Worm (Caenorhabditis elegans): ENCODE results near the gene F13D12.10.
A peak's percentile ranks its signal among the peaks of the same experiment; 100 is the strongest.

Gene F13D12.10

DNA sequence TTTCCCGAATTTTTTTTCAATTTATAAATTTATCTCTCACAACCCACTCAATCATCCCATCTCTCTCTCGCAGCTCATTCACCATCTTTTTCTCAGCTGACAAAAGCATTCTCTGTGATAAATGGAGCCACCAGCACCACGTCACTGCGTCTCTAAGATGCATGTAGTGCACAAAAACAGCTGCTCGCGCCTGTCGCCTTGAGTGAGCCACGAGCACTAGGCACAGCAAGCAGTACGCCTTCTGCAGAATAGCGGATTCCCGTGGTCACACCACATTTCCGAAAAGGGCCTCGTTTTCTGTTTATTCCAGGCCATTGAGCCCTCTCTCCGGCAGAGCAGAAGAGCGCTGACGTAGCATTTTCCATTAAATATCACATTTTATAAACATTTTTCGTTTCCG is at the start of gene F13D12.10:
F13D12.10 (plus strand) TSS at position 231 of the 400 bp plus-strand sequence.
- TF ChIP-seq tbx-37 (GFP tag; conservative IDR thresholded peaks at IDR 0.05) (no peak), ceh-36 (tag; optimal IDR thresholded peaks at IDR 0.05) (no peak), sea-1 (GFP tag; conservative IDR thresholded peaks at IDR 0.05) (no peak), hmbx-1 (tag; optimal IDR thresholded peaks at IDR 0.05) (no peak), scrt-1 (GFP tag; IDR thresholded peaks at IDR 0.05) (no peak)

DNA sequence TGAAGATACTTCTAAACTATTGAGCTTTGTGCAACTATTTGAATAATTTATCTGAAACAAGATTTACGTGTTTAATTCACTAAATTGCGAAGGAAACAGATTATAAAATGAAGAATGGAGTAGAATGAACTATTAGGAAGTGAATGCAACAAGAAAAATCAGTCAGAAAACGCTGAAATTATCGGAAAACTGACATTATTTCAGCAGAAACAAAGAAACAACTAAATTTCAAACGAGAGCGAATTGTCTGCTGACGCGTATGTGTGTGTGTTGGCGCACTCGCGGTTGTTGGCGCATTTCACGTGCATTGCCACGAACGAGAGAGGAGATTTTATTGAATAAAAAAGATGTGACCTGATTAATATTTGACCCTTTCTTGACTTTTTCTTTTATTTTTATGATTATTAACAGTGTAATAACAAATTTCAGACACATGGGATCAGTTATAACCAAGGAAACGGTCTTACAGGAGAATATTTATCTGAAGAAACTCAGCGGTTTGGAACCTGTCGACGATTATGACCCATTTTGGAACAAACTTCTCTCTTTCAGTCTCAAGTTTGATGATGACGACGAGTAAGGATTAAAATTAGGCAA is 37.6 kb upstream of the F13D12.10 start, which contains the start of the genes trr-1 and C47D12.2:
trr-1 (minus strand) TSS at position 51 of the 597 bp plus-strand sequence.
C47D12.2 (plus strand) TSS at position 430 of the 597 bp plus-strand sequence.
- TF ChIP-seq sea-1 (GFP tag; conservative IDR thresholded peaks at IDR 0.05) (no peak), F13C5.2 (tag; optimal IDR thresholded peaks at IDR 0.05) (peak; percentile 39), flt-1 (GFP tag; IDR thresholded peaks at IDR 0.05) (0 out of 2 replicates have a peak, but pooled peaks have one; percentile 48), scrt-1 (GFP tag; IDR thresholded peaks at IDR 0.05) (no peak), hmg-4 (GFP tag; optimal IDR thresholded peaks at IDR 0.05) (no peak)

DNA sequence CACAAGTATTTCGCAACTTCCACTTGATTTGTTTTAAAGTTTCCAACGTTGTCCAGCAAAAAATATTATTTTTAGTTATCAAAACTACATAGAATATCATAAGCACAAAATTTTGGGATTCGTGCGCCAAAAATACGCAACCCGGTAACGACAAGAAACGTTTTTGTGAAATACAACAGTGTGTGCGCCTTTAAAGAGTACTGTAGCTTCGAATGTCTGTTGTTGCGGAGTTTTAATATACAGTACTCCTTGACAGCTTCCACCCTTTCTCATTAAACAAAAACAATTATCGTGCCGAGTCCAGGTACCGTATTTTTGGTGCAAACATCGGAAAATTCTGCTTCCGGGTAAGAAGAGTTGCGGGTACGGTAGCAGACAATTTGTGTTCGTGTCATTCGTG is 33.4 kb upstream of the F13D12.10 start:
- no peak for TF ChIP-seq hnd-1 (tag; optimal IDR thresholded peaks at IDR 0.05)
- TF ChIP-seq tbx-11 (GFP tag; IDR thresholded peaks at IDR 0.05) = no peak
- TF ChIP-seq pes-1 (GFP tag; IDR thresholded peaks at IDR 0.05) = no peak
- no peak for TF ChIP-seq B0310.2 (tag; optimal IDR thresholded peaks at IDR 0.05)
- no peak for TF ChIP-seq hmbx-1 (tag; optimal IDR thresholded peaks at IDR 0.05)
- no peak for TF ChIP-seq ceh-13 (GFP tag; optimal IDR thresholded peaks at IDR 0.05)
- no peak for TF ChIP-seq flt-1 (GFP tag; IDR thresholded peaks at IDR 0.05)
- no peak for TF ChIP-seq ets-7 (tag; optimal IDR thresholded peaks at IDR 0.05)
- TF ChIP-seq ama-1 (optimal IDR thresholded peaks at IDR 0.05) = no peak
- TF ChIP-seq scrt-1 (GFP tag; IDR thresholded peaks at IDR 0.05) = no peak
- TF ChIP-seq F13C5.2 (tag; optimal IDR thresholded peaks at IDR 0.05) = no peak
- no peak for TF ChIP-seq tbx-37 (GFP tag; conservative IDR thresholded peaks at IDR 0.05)
- no peak for TF ChIP-seq ceh-36 (tag; optimal IDR thresholded peaks at IDR 0.05)
- TF ChIP-seq hmg-4 (GFP tag; optimal IDR thresholded peaks at IDR 0.05) = no peak
- no peak for TF ChIP-seq aly-1 (tag; optimal IDR thresholded peaks at IDR 0.05)

DNA sequence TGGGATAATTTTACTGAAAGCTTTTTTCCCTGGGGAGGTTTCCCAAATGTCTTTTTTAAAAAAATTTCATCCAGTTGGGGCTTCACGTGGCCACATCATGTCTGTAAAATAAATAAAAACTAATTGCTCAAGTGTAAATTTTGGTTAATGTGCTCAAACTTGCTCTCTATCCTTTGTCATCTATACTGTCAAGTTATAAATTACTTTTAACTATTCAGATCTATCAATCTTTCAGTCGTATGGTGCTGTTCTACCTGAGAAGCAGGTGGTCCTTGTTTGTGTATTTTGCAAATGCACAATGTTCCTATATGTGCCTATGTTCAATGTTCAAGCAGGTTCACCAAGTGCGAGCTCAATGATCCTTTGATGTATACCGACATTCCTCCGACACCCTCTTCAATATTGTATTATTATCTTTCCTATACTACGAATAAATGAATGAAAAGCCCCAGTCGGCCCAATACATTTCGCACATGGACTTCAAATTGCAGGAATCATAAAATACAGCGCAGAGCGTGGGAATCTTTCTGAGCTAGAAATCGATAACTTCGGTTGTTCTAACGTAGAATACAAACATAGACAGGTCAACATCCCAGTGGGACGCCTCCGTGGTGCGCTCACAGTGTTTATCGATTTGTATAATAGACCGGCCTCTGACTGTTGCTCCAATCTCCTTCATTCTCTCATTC is 32.3 kb upstream of the F13D12.10 start, which contains the start of the genes sfxn-1.4 and C47D12.4:
sfxn-1.4 (minus strand) TSS at position 101 of the 689 bp plus-strand sequence.
C47D12.4 (plus strand) TSS at position 639 of the 689 bp plus-strand sequence.
- TF ChIP-seq hnd-1 (tag; optimal IDR thresholded peaks at IDR 0.05) = no peak
- no peak for TF ChIP-seq hmg-4 (GFP tag; optimal IDR thresholded peaks at IDR 0.05)
- TF ChIP-seq aly-1 (tag; optimal IDR thresholded peaks at IDR 0.05) = no peak
- no peak for TF ChIP-seq tbx-11 (GFP tag; IDR thresholded peaks at IDR 0.05)
- no peak for TF ChIP-seq flt-1 (GFP tag; IDR thresholded peaks at IDR 0.05)
- TF ChIP-seq ceh-13 (GFP tag; optimal IDR thresholded peaks at IDR 0.05) = no peak
- no peak for TF ChIP-seq tra-4 (tag; optimal IDR thresholded peaks at IDR 0.05)
- no peak for TF ChIP-seq ets-7 (tag; optimal IDR thresholded peaks at IDR 0.05)
- TF ChIP-seq pes-1 (GFP tag; IDR thresholded peaks at IDR 0.05) = no peak
- TF ChIP-seq B0310.2 (tag; optimal IDR thresholded peaks at IDR 0.05) = no peak
- no peak for TF ChIP-seq sea-1 (GFP tag; conservative IDR thresholded peaks at IDR 0.05)
- TF ChIP-seq hmbx-1 (tag; optimal IDR thresholded peaks at IDR 0.05) = no peak
- no peak for TF ChIP-seq ceh-36 (tag; optimal IDR thresholded peaks at IDR 0.05)
- no peak for TF ChIP-seq F13C5.2 (tag; optimal IDR thresholded peaks at IDR 0.05)
- TF ChIP-seq ama-1 (optimal IDR thresholded peaks at IDR 0.05) = no peak

DNA sequence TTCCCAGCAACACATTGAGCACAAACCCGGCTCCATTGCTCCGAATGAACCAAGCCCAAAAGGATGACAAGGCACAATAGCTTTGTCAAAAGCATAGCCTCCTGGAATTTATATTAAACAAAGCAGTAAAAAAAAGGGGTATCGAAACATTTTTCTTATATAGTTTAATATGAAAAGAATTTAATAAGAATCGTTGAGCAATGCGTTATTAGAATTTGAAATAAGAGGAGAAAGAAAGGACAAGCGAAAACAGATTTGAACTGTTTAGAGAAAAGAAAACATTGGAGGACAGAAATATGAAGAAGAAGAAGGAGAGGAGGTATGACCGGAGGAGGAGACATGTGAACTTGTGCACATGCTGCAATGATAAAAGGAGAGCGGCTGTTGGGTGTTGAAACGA is 28.4 kb upstream of the F13D12.10 start, which contains the start of gene C47D12.5:
C47D12.5 (minus strand) TSS at position 101 of the 400 bp plus-strand sequence.
- TF ChIP-seq hmbx-1 (tag; optimal IDR thresholded peaks at IDR 0.05) = no peak
- no peak for TF ChIP-seq ceh-13 (GFP tag; optimal IDR thresholded peaks at IDR 0.05)
- no peak for TF ChIP-seq ets-7 (tag; optimal IDR thresholded peaks at IDR 0.05)
- no peak for TF ChIP-seq tbx-37 (GFP tag; conservative IDR thresholded peaks at IDR 0.05)
- no peak for TF ChIP-seq tra-4 (tag; optimal IDR thresholded peaks at IDR 0.05)
- no peak for TF ChIP-seq pes-1 (GFP tag; IDR thresholded peaks at IDR 0.05)
- no peak for TF ChIP-seq F13C5.2 (tag; optimal IDR thresholded peaks at IDR 0.05)
- TF ChIP-seq tbx-11 (GFP tag; IDR thresholded peaks at IDR 0.05) = no peak
- no peak for TF ChIP-seq scrt-1 (GFP tag; IDR thresholded peaks at IDR 0.05)
- no peak for TF ChIP-seq ceh-36 (tag; optimal IDR thresholded peaks at IDR 0.05)
- no peak for TF ChIP-seq flt-1 (GFP tag; IDR thresholded peaks at IDR 0.05)
- no peak for TF ChIP-seq hmg-4 (GFP tag; optimal IDR thresholded peaks at IDR 0.05)
- no peak for TF ChIP-seq hnd-1 (tag; optimal IDR thresholded peaks at IDR 0.05)
- no peak for TF ChIP-seq B0310.2 (tag; optimal IDR thresholded peaks at IDR 0.05)
- TF ChIP-seq aly-1 (tag; optimal IDR thresholded peaks at IDR 0.05) = no peak

DNA sequence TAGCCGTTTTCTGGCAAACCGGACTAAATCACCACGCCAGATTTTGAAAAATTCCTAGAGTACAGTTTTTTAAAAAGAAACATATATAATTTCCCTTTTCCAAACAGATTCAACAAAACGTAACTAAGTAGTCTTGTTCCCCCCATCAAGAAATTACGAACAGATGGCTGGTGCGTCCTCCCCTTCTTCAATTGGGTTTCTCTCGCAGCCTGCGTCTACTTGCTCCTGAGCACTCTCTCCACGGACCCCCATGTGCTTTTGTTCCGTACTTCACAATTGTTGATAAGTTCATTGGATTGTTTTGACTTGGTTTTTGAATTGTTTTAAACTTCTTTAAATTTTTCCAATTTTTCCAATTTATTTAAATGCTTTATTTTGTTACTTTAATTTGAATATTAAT is 25.6 kb upstream of the F13D12.10 start:
- TF ChIP-seq sea-1 (GFP tag; conservative IDR thresholded peaks at IDR 0.05) (no peak), tra-4 (tag; optimal IDR thresholded peaks at IDR 0.05) (no peak), ets-7 (tag; optimal IDR thresholded peaks at IDR 0.05) (no peak), ceh-13 (GFP tag; optimal IDR thresholded peaks at IDR 0.05) (no peak), tbx-37 (GFP tag; conservative IDR thresholded peaks at IDR 0.05) (no peak), ceh-36 (tag; optimal IDR thresholded peaks at IDR 0.05) (no peak), tbx-11 (GFP tag; IDR thresholded peaks at IDR 0.05) (no peak), pes-1 (GFP tag; IDR thresholded peaks at IDR 0.05) (no peak), hnd-1 (tag; optimal IDR thresholded peaks at IDR 0.05) (no peak), aly-1 (tag; optimal IDR thresholded peaks at IDR 0.05) (no peak), ama-1 (optimal IDR thresholded peaks at IDR 0.05) (no peak), scrt-1 (GFP tag; IDR thresholded peaks at IDR 0.05) (no peak), B0310.2 (tag; optimal IDR thresholded peaks at IDR 0.05) (no peak), hmg-4 (GFP tag; optimal IDR thresholded peaks at IDR 0.05) (no peak), flt-1 (GFP tag; IDR thresholded peaks at IDR 0.05) (no peak), hmbx-1 (tag; optimal IDR thresholded peaks at IDR 0.05) (no peak), F13C5.2 (tag; optimal IDR thresholded peaks at IDR 0.05) (no peak)

DNA sequence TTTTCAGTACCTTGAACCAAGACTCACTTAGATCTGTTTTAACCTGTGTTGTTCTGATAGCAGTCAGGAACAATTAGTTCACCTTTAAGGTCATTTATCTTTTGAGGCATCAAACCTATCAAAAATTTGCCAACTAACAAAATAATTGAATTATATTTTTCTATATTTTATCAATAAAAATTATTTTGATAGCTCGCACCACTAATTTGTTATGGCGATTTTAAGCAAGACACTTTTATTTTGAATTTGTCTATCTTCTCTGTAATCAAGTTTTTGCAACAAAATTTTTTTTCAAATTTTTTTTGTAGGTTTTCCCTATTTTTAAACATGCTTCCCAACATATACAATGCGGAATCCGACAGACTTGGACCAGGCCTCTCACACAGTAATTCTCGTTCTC is 25.0 kb upstream of the F13D12.10 start, which contains the start of gene kel-1:
kel-1 (plus strand) TSS at position 301 of the 400 bp plus-strand sequence.
- TF ChIP-seq hmbx-1 (tag; optimal IDR thresholded peaks at IDR 0.05) = no peak
- no peak for TF ChIP-seq ceh-13 (GFP tag; optimal IDR thresholded peaks at IDR 0.05)
- no peak for TF ChIP-seq ama-1 (optimal IDR thresholded peaks at IDR 0.05)
- no peak for TF ChIP-seq pes-1 (GFP tag; IDR thresholded peaks at IDR 0.05)
- no peak for TF ChIP-seq sea-1 (GFP tag; conservative IDR thresholded peaks at IDR 0.05)
- TF ChIP-seq tbx-11 (GFP tag; IDR thresholded peaks at IDR 0.05) = no peak
- TF ChIP-seq hmg-4 (GFP tag; optimal IDR thresholded peaks at IDR 0.05) = no peak

Measured in whole organism, early embryonic.